Fruit fly (Drosophila melanogaster): ENCODE measurements around the gene Ste12DOR.
A peak's percentile ranks its signal among the peaks of the same experiment; 100 is the strongest.
"Not testable (repeated sequence)": the region's sequence is repeated elsewhere in the genome, so short reads cannot be mapped to it uniquely, and the experiment has no call there.

The Ste12DOR gene

DNA sequence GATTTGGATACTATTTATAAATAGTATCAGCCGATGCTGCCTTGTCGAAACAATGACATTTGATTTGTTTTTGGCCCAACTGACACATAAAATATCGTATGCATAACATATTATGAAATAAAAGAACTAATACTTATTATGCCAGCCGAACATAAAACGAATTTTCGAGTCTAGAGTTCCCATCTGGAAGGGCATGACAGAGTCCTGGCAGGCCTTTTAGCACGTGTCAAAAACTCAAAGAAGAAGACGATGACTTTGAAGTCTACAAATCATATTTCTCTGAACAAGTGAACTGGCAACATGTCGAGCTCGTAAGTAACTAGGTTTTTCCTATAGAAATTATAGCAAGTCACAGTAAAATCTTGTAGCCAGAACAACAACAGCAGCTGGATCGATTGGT, at the start of gene Ste12DOR:
Gene Ste12DOR, plus strand, starts transcription at position 301 of the 400 bp plus-strand sequence.
- TF ChIP-seq CG10348 (GFP tag; IDR thresholded peaks at IDR 0.05); EcR (GFP tag; optimal IDR thresholded peaks at IDR 0.05); CG34367 (tag; optimal IDR thresholded peaks at IDR 0.05): not testable (repeated sequence)

DNA sequence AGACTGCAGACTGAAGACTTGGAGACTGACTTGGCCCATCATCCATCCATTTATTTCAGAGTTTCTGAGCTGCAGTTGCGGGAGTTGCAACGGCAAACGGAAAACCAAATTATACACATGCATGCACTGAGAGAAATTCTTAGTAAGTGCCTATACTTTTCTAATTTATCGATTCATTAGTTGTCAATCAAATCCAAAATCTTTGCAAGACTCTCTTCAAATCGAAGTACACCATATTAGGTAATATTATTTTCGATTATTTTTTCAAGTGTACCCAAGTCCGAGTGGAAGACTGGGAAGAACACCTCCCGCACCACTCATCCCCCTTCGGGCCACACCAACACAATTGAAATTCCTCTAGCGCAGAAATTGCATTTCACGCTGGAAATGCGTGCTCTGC, 48.6 kb upstream of the Ste12DOR start:
- no peak for TF ChIP-seq rn (GFP tag; IDR thresholded peaks at IDR 0.05)
- peak; percentile 17 for TF ChIP-seq CG15710 (tag; optimal IDR thresholded peaks at IDR 0.05)
- peak; percentile 55; the same call in 1 of the 3 replicates for TF ChIP-seq fd96Ca (GFP tag; IDR thresholded peaks at IDR 0.05)
- TF ChIP-seq Snoo (tag; optimal IDR thresholded peaks at IDR 0.05), result no peak
- TF ChIP-seq CG12605 (GFP tag; IDR thresholded peaks at IDR 0.05), result peak; percentile 16; the same call in 1 of the 2 replicates
- peak; percentile 16 for TF ChIP-seq CG34367 (tag; optimal IDR thresholded peaks at IDR 0.05)
- no peak for TF ChIP-seq gl (tag; optimal IDR thresholded peaks at IDR 0.05)
- 0 out of 2 replicates have a peak, but pooled peaks have one; percentile 20 for TF ChIP-seq CG32121 (GFP tag; IDR thresholded peaks at IDR 0.05)
- peak; percentile 34 for TF ChIP-seq CG17806 (tag; optimal IDR thresholded peaks at IDR 0.05)
- TF ChIP-seq Ets98B (GFP tag; IDR thresholded peaks at IDR 0.05), result peak; percentile 42; the same call in 1 of the 2 replicates
- TF ChIP-seq CG14655 (GFP tag; optimal IDR thresholded peaks at IDR 0.05), result peak; percentile 81
- TF ChIP-seq Pif1A (GFP tag; optimal IDR thresholded peaks at IDR 0.05), result peak; percentile 1
- no peak for TF ChIP-seq CG10348 (GFP tag; IDR thresholded peaks at IDR 0.05)
- peak; percentile 73 for TF ChIP-seq CG8301 (tag; optimal IDR thresholded peaks at IDR 0.05)
- TF ChIP-seq CG8159 (tag; optimal IDR thresholded peaks at IDR 0.05), result peak; percentile 34
- TF ChIP-seq EcR (GFP tag; optimal IDR thresholded peaks at IDR 0.05), result no peak
- TF ChIP-seq CG4496 (GFP tag; IDR thresholded peaks at IDR 0.05), result peak; percentile 65; the same call in 2 of the 3 replicates
- peak; percentile 26 for TF ChIP-seq Pif1B (GFP tag; optimal IDR thresholded peaks at IDR 0.05)
- no peak for TF ChIP-seq D1 (tag; optimal IDR thresholded peaks at IDR 0.05)
- TF ChIP-seq CG9948 (tag; optimal IDR thresholded peaks at IDR 0.05), result peak; percentile 49

DNA sequence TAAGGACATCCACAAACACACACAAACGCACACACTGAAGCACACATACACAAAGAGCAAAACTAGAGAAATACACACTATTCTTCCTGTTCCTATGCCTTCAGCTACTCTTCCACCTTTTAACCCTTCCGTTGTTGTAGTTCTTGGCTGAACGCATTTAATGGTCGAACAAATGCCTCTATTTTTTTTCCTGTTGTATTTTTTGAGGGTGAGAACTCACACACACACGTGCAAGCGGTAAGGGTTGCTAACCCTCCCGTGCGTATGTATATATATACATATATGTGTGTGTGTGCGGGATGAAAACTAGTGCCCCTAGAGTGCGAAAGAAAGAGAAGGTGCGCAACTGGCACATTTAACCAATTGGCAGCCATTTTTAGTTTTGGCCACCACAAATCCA, 45.7 kb upstream of the Ste12DOR start:
- TF ChIP-seq D1 (tag; optimal IDR thresholded peaks at IDR 0.05) (no peak), gl (tag; optimal IDR thresholded peaks at IDR 0.05) (no peak), CG10348 (GFP tag; IDR thresholded peaks at IDR 0.05) (no peak), CG15710 (tag; optimal IDR thresholded peaks at IDR 0.05) (no peak), CG14655 (GFP tag; optimal IDR thresholded peaks at IDR 0.05) (no peak), rn (GFP tag; IDR thresholded peaks at IDR 0.05) (no peak), Ets98B (GFP tag; IDR thresholded peaks at IDR 0.05) (no peak), Pif1A (GFP tag; optimal IDR thresholded peaks at IDR 0.05) (no peak), CG34367 (tag; optimal IDR thresholded peaks at IDR 0.05) (no peak), Snoo (tag; optimal IDR thresholded peaks at IDR 0.05) (no peak), CG13204 (GFP tag; optimal IDR thresholded peaks at IDR 0.05) (no peak), CG8159 (tag; optimal IDR thresholded peaks at IDR 0.05) (no peak), EcR (GFP tag; optimal IDR thresholded peaks at IDR 0.05) (no peak), CG4496 (GFP tag; IDR thresholded peaks at IDR 0.05) (no peak), CG17806 (tag; optimal IDR thresholded peaks at IDR 0.05) (no peak), CG12605 (GFP tag; IDR thresholded peaks at IDR 0.05) (no peak), CG9948 (tag; optimal IDR thresholded peaks at IDR 0.05) (no peak), CG8301 (tag; optimal IDR thresholded peaks at IDR 0.05) (no peak), CG32121 (GFP tag; IDR thresholded peaks at IDR 0.05) (no peak), Pif1B (GFP tag; optimal IDR thresholded peaks at IDR 0.05) (no peak)

DNA sequence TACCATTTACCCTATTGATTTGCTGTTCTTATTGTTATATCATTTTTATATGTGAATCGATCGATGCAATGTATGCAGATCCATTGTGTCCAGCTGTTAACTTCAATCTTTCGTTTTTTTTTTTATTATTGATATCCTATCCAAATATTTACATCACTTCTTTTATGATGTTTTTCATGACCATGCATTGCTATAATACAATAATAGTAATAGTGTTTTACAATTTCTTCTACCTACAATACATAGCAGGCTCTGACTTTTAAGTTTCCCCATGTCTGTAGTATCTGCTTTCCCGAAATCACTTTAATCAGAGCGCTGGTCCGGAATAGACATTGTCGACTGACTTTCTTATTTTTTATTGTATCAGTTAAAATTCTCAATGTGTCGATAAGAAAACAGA, 45.1 kb upstream of the Ste12DOR start, which contains the start of gene CG11068:
Gene CG11068, plus strand, starts transcription at position 301 of the 400 bp plus-strand sequence.
- TF ChIP-seq CG17806 (tag; optimal IDR thresholded peaks at IDR 0.05), result no peak
- TF ChIP-seq CG15710 (tag; optimal IDR thresholded peaks at IDR 0.05), result no peak
- TF ChIP-seq fd96Ca (GFP tag; IDR thresholded peaks at IDR 0.05), result no peak
- TF ChIP-seq CG34367 (tag; optimal IDR thresholded peaks at IDR 0.05), result no peak
- no peak for TF ChIP-seq rn (GFP tag; IDR thresholded peaks at IDR 0.05)
- TF ChIP-seq gl (tag; optimal IDR thresholded peaks at IDR 0.05), result no peak
- no peak for TF ChIP-seq CG13204 (GFP tag; optimal IDR thresholded peaks at IDR 0.05)
- TF ChIP-seq CG14655 (GFP tag; optimal IDR thresholded peaks at IDR 0.05), result no peak
- TF ChIP-seq CG8301 (tag; optimal IDR thresholded peaks at IDR 0.05), result no peak
- TF ChIP-seq CG9948 (tag; optimal IDR thresholded peaks at IDR 0.05), result no peak

DNA sequence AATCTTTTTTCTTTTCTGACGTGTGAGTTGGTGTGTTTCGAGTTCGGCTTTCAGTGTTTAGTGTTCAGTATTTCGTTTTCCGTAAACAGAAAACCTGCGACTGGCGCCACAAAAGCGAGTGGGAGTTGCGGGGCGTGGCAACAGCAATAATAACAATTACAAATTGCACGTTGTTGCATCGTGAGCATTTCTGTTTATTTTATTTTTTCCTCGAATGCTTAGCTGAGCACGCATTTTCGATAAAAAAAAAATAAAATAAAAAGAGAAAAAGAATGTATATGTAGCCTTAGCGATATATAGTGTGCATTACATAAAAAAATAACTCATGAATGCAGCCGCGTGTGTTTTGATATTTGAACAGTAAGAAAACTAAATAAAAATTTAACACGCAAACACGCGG, 35.2 kb upstream of the Ste12DOR start:
- TF ChIP-seq CG10348 (GFP tag; IDR thresholded peaks at IDR 0.05), result no peak
- TF ChIP-seq CG34367 (tag; optimal IDR thresholded peaks at IDR 0.05), result no peak
- TF ChIP-seq CG4496 (GFP tag; IDR thresholded peaks at IDR 0.05), result no peak
- TF ChIP-seq rn (GFP tag; IDR thresholded peaks at IDR 0.05), result no peak
- TF ChIP-seq CG17806 (tag; optimal IDR thresholded peaks at IDR 0.05), result no peak
- TF ChIP-seq CG14655 (GFP tag; optimal IDR thresholded peaks at IDR 0.05), result no peak
- TF ChIP-seq CG32121 (GFP tag; IDR thresholded peaks at IDR 0.05), result no peak
- no peak for TF ChIP-seq Pif1A (GFP tag; optimal IDR thresholded peaks at IDR 0.05)
- TF ChIP-seq gl (tag; optimal IDR thresholded peaks at IDR 0.05), result no peak
- no peak for TF ChIP-seq CG8159 (tag; optimal IDR thresholded peaks at IDR 0.05)
- no peak for TF ChIP-seq CG15710 (tag; optimal IDR thresholded peaks at IDR 0.05)
- no peak for TF ChIP-seq CG9948 (tag; optimal IDR thresholded peaks at IDR 0.05)
- no peak for TF ChIP-seq Pif1B (GFP tag; optimal IDR thresholded peaks at IDR 0.05)

DNA sequence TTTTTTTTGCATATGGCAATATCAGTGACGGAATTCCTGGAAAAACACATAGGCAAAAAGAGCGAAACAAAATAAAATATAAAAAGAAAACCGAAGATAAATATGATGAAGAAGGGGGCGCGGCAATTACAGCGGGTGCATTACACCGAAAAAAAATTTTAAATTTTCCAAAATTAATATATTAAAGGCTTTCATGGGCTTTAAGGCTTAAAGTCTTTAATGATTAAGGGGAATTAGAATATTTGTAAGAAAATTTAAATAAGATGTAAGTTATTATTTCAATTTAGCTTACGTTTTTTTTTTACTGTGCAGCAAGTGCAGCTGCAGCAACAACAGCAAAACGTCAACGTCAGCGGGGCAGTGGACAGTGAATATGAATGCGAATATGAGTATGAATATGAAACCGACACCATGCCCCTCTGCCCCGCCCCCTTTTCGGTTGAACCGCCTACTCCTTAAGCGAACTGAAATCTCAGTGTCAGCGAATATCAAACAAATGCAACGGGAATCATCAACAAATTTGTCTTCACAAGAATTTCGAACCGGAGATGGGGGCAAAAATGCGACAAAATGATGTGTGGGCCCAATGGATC, 27.5 kb upstream of the Ste12DOR start:
- TF ChIP-seq CG32121 (GFP tag; IDR thresholded peaks at IDR 0.05) (peak; percentile 58), CG13204 (GFP tag; optimal IDR thresholded peaks at IDR 0.05) (no peak), CG12605 (GFP tag; IDR thresholded peaks at IDR 0.05) (0 out of 2 replicates have a peak, but pooled peaks have one; percentile 35), Pif1A (GFP tag; optimal IDR thresholded peaks at IDR 0.05) (peak; percentile 50), Snoo (tag; optimal IDR thresholded peaks at IDR 0.05) (peak; percentile 35), gl (tag; optimal IDR thresholded peaks at IDR 0.05) (no peak), CG15710 (tag; optimal IDR thresholded peaks at IDR 0.05) (peak; percentile 58), fd96Ca (GFP tag; IDR thresholded peaks at IDR 0.05) (0 out of 3 replicates have a peak, but pooled peaks have one; percentile 48), CG4496 (GFP tag; IDR thresholded peaks at IDR 0.05) (0 out of 3 replicates have a peak, but pooled peaks have one; percentile 12), CG9948 (tag; optimal IDR thresholded peaks at IDR 0.05) (peak; percentile 52), CG8159 (tag; optimal IDR thresholded peaks at IDR 0.05) (peak; percentile 66), EcR (GFP tag; optimal IDR thresholded peaks at IDR 0.05) (no peak), CG17806 (tag; optimal IDR thresholded peaks at IDR 0.05) (peak; percentile 52), rn (GFP tag; IDR thresholded peaks at IDR 0.05) (no peak), D1 (tag; optimal IDR thresholded peaks at IDR 0.05) (no peak), CG10348 (GFP tag; IDR thresholded peaks at IDR 0.05) (no peak), CG8301 (tag; optimal IDR thresholded peaks at IDR 0.05) (peak; percentile 28), Ets98B (GFP tag; IDR thresholded peaks at IDR 0.05) (peak; percentile 46), CG14655 (GFP tag; optimal IDR thresholded peaks at IDR 0.05) (peak; percentile 52), Pif1B (GFP tag; optimal IDR thresholded peaks at IDR 0.05) (peak; percentile 33), CG34367 (tag; optimal IDR thresholded peaks at IDR 0.05) (peak; percentile 28)

Data from whole organism, pupa.